Worm (Caenorhabditis elegans): ENCODE measurements around the gene C53B4.3.
A peak's percentile ranks its signal among the peaks of the same experiment; 100 is the strongest.

The C53B4.3 gene

DNA sequence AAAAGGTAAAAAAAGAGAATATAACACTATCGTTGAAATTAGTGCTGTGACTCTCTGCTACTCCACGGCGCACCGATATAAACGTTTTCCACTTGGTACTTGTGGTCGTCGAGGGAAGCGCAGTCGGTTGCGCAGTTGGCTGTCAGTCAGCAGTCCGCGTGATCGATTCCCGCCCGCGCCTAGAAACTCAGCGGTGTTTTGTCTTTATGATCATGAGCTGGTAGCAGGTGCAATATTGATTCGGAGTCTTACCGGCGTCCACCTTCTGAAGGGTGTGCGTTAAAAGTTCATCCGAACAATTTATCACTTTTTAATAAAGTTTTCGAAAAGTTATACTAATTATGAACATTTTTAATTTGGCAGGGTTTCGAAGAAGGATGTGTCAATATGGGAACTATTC lies 46.4 kb downstream of the C53B4.3 start:
- no peak for TF ChIP-seq C34B4.2 (tag; optimal IDR thresholded peaks at IDR 0.05)
- peak; percentile 76 for TF ChIP-seq C16A3.4 (tag; optimal IDR thresholded peaks at IDR 0.05)
- TF ChIP-seq skn-1 (tag; optimal IDR thresholded peaks at IDR 0.05) = peak; percentile 71
- peak; percentile 72 for TF ChIP-seq lin-14 (GFP tag; optimal IDR thresholded peaks at IDR 0.05)
- peak; percentile 79 for TF ChIP-seq xbp-1 (tag; optimal IDR thresholded peaks at IDR 0.05)
- peak; percentile 49 for TF ChIP-seq lin-13 (GFP tag; optimal IDR thresholded peaks at IDR 0.05)
- no peak for TF ChIP-seq sox-4 (tag; optimal IDR thresholded peaks at IDR 0.05)
- peak; percentile 60 for TF ChIP-seq ceh-8 (GFP tag; optimal IDR thresholded peaks at IDR 0.05)
- TF ChIP-seq unc-130 (tag; optimal IDR thresholded peaks at IDR 0.05) = peak; percentile 75
- peak; percentile 44 for TF ChIP-seq grh-1 (GFP tag; IDR thresholded peaks at IDR 0.05)
- TF ChIP-seq nhr-11 (tag; optimal IDR thresholded peaks at IDR 0.05) = no peak
- TF ChIP-seq jun-1 (tag; optimal IDR thresholded peaks at IDR 0.05) = peak; percentile 61
- TF ChIP-seq dsc-1 (tag; optimal IDR thresholded peaks at IDR 0.05) = peak; percentile 80
- TF ChIP-seq nhr-84 (tag; optimal IDR thresholded peaks at IDR 0.05) = no peak
- no peak for TF ChIP-seq sptf-1 (tag; optimal IDR thresholded peaks at IDR 0.05)
- TF ChIP-seq ama-1 (optimal IDR thresholded peaks at IDR 0.05) = peak; percentile 44
- no peak for TF ChIP-seq vab-15 (tag; optimal IDR thresholded peaks at IDR 0.05)
- TF ChIP-seq isw-1 (GFP tag; IDR thresholded peaks at IDR 0.05) = no peak; the same call in 1 of the 2 replicates
- TF ChIP-seq ets-5 (GFP tag; IDR thresholded peaks at IDR 0.05) = no peak
- peak; percentile 48; the same call in 1 of the 2 replicates for TF ChIP-seq unc-98 (GFP tag; IDR thresholded peaks at IDR 0.05)
- TF ChIP-seq ceh-63 (GFP tag; optimal IDR thresholded peaks at IDR 0.05) = no peak
- TF ChIP-seq C04F5.9 (tag; optimal IDR thresholded peaks at IDR 0.05) = peak; percentile 29
- no peak for TF ChIP-seq mef-2 (tag; optimal IDR thresholded peaks at IDR 0.05)
- peak; percentile 24 for TF ChIP-seq efl-3 (GFP tag; optimal IDR thresholded peaks at IDR 0.05)
- TF ChIP-seq nhr-71 (tag; optimal IDR thresholded peaks at IDR 0.05) = peak; percentile 87
- no peak for TF ChIP-seq nhr-237 (tag; optimal IDR thresholded peaks at IDR 0.05)
- peak; percentile 13 for TF ChIP-seq zip-4 (GFP tag; optimal IDR thresholded peaks at IDR 0.05)
- peak; percentile 2 for TF ChIP-seq F16B12.6 (tag; optimal IDR thresholded peaks at IDR 0.05)
- TF ChIP-seq egl-13 (tag; optimal IDR thresholded peaks at IDR 0.05) = no peak
- peak; percentile 77 for TF ChIP-seq swsn-7 (tag; optimal IDR thresholded peaks at IDR 0.05)
- no peak for TF ChIP-seq fkh-4 (tag; optimal IDR thresholded peaks at IDR 0.05; ENCODE audit: borderline replicate concordance)
- TF ChIP-seq fkh-10 (GFP tag; optimal IDR thresholded peaks at IDR 0.05) = no peak
- TF ChIP-seq egl-27 (tag; optimal IDR thresholded peaks at IDR 0.05) = peak in 1 of 2 experiments; percentile 14
- TF ChIP-seq blmp-1 (tag; optimal IDR thresholded peaks at IDR 0.05) = no peak
- peak; percentile 84 for TF ChIP-seq rnt-1 (tag; optimal IDR thresholded peaks at IDR 0.05)
- TF ChIP-seq aly-2 (tag; optimal IDR thresholded peaks at IDR 0.05) = peak; percentile 50
- peak; percentile 49 for TF ChIP-seq sup-37 (GFP tag; optimal IDR thresholded peaks at IDR 0.05)
- TF ChIP-seq mep-1 (tag; optimal IDR thresholded peaks at IDR 0.05) = peak; percentile 66
- no peak for TF ChIP-seq ceh-90 (tag; optimal IDR thresholded peaks at IDR 0.05)
- peak; percentile 82 for TF ChIP-seq nhr-90 (tag; optimal IDR thresholded peaks at IDR 0.05; ENCODE audit: poor library complexity)
- TF ChIP-seq mab-9 (GFP tag; IDR thresholded peaks at IDR 0.05) = no peak
- TF ChIP-seq hlh-4 (tag; optimal IDR thresholded peaks at IDR 0.05) = no peak
- TF ChIP-seq nhr-19 (GFP tag; conservative IDR thresholded peaks at IDR 0.05) = peak; percentile 74
- TF ChIP-seq tbx-2 (tag; optimal IDR thresholded peaks at IDR 0.05) = peak; percentile 70
- peak in 1 of 6 experiments; percentile 75 for TF ChIP-seq elt-3 (tag; optimal IDR thresholded peaks at IDR 0.05)
- peak; percentile 52 to 81 for TF ChIP-seq lin-35 (GFP tag; optimal IDR thresholded peaks at IDR 0.05)
- no peak for TF ChIP-seq pag-3 (tag; optimal IDR thresholded peaks at IDR 0.05; ENCODE audit: borderline replicate concordance, insufficient read depth)
- peak; percentile 56 to 62 for TF ChIP-seq efl-1 (optimal IDR thresholded peaks at IDR 0.05)
- peak; percentile 46 to 96 for TF ChIP-seq efl-1 (GFP tag; optimal IDR thresholded peaks at IDR 0.05 in 1 of 2)
- peak; percentile 51 for TF ChIP-seq lir-3 (tag; optimal IDR thresholded peaks at IDR 0.05; ENCODE audit: poor library complexity)
- TF ChIP-seq ceh-88 (GFP tag; IDR thresholded peaks at IDR 0.05) = no peak
- TF ChIP-seq nhr-85 (tag) = peak; percentile 81
- no peak for TF ChIP-seq zag-1 (tag; optimal IDR thresholded peaks at IDR 0.05)
- no peak for TF ChIP-seq unc-62 (GFP tag; optimal IDR thresholded peaks at IDR 0.05)

Data from whole organism, L1 larva.